Worm (Caenorhabditis elegans): ENCODE data around the gene T24B8.4.

- TF ChIP-seq elt-2 (tag; optimal IDR thresholded peaks at IDR 0.05) (no peak), pha-4 (tag; optimal IDR thresholded peaks at IDR 0.05) (no peak), F13H6.1 (tag; optimal IDR thresholded peaks at IDR 0.05) (no peak), pag-3 (tag; optimal IDR thresholded peaks at IDR 0.05; ENCODE audit: borderline replicate concordance) (no peak), fkh-6 (tag; optimal IDR thresholded peaks at IDR 0.05) (no peak), tbx-7 (tag; optimal IDR thresholded peaks at IDR 0.05) (no peak)
Observed at ce11 chrII:9031891-9032290, 38.7 kb downstream of the T24B8.4 start.

Measured in whole organism, late embryonic.